Fruit fly (Drosophila melanogaster): ENCODE data around the gene Gr94a.
A peak's percentile ranks its signal among the peaks of the same experiment; 100 is the strongest.

Gr94a gene

DNA sequence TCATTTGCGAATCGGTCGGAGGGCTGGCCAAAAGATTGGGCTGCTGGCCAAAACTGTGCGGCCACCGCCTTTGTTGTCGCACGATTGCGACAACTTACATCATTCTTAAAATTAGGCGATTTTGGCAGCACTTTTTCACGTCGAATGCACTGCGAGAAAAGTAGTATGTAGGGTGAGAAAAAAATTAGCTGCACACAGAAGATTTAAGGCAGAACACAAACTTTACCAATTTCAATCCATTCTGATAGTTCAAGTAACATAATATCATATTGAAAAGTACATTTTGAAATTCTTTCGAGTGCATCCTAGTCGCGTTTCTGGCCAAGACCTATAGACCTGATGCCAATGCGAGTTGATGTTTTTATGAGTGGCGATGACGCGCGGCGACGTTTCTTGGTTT lies 23.0 kb upstream of the Gr94a start (continued):
- TF ChIP-seq CG12744 (GFP tag; optimal IDR thresholded peaks at IDR 0.05) = peak; percentile 49
- peak; percentile 53 for TF ChIP-seq CG10543 (GFP tag; optimal IDR thresholded peaks at IDR 0.05)
- no peak for TF ChIP-seq CG15601 (tag; optimal IDR thresholded peaks at IDR 0.05)
- TF ChIP-seq fru (optimal IDR thresholded peaks at IDR 0.05) = no peak
- no peak for TF ChIP-seq ro (GFP tag; IDR thresholded peaks at IDR 0.05)
- no peak for TF ChIP-seq twi (tag; optimal IDR thresholded peaks at IDR 0.05)
- no peak for TF ChIP-seq Sin3A (optimal IDR thresholded peaks at IDR 0.05)
- no peak for TF ChIP-seq CG4282 (GFP tag; optimal IDR thresholded peaks at IDR 0.05)
- peak; percentile 67 for TF ChIP-seq Taf1 (GFP tag; IDR thresholded peaks at IDR 0.05)
- TF ChIP-seq stwl (tag; optimal IDR thresholded peaks at IDR 0.05) = no peak
- TF ChIP-seq chinmo (GFP tag; IDR thresholded peaks at IDR 0.05; ENCODE audit: partially characterized antibody) = no peak
- TF ChIP-seq wek (GFP tag; optimal IDR thresholded peaks at IDR 0.05) = no peak
- peak; percentile 7 for TF ChIP-seq CG12219 (GFP tag; optimal IDR thresholded peaks at IDR 0.05)
- TF ChIP-seq Sox102F (GFP tag; optimal IDR thresholded peaks at IDR 0.05) = peak; percentile 27
- no peak for TF ChIP-seq knrl (GFP tag; IDR thresholded peaks at IDR 0.05; ENCODE audit: partially characterized antibody)
- TF ChIP-seq CG15011 (GFP tag; optimal IDR thresholded peaks at IDR 0.05) = no peak
- TF ChIP-seq cwo (GFP tag; optimal IDR thresholded peaks at IDR 0.05) = peak; percentile 44
- peak; percentile 70; the same call in 1 of the 2 replicates for TF ChIP-seq CG14014 (GFP tag; IDR thresholded peaks at IDR 0.05)
- peak; percentile 55 for TF ChIP-seq unpg (GFP tag; optimal IDR thresholded peaks at IDR 0.05)
- TF ChIP-seq CG10267 (tag; optimal IDR thresholded peaks at IDR 0.05) = no peak
- no peak for TF ChIP-seq CG10565 (GFP tag; optimal IDR thresholded peaks at IDR 0.05)
- TF ChIP-seq CG2120 (GFP tag; optimal IDR thresholded peaks at IDR 0.05) = peak; percentile 79
- TF ChIP-seq CG3995 (GFP tag; optimal IDR thresholded peaks at IDR 0.05) = no peak
- TF ChIP-seq gcm (GFP tag; optimal IDR thresholded peaks at IDR 0.05) = no peak
- TF ChIP-seq ttk (GFP tag; IDR thresholded peaks at IDR 0.05) = 0 out of 2 replicates have a peak, but pooled peaks have one; percentile 28
- TF ChIP-seq Bgb (GFP tag; IDR thresholded peaks at IDR 0.05; ENCODE audit: partially characterized antibody) = no peak
- TF ChIP-seq BEAF-32 (GFP tag; optimal IDR thresholded peaks at IDR 0.05) = no peak
- TF ChIP-seq CG11723 (GFP tag; optimal IDR thresholded peaks at IDR 0.05) = no peak
- TF ChIP-seq Sry-δ (GFP tag; optimal IDR thresholded peaks at IDR 0.05) = no peak
- TF ChIP-seq Dip2 (GFP tag; IDR thresholded peaks at IDR 0.05) = no peak
- peak; percentile 11 for TF ChIP-seq fd96Cb (tag; optimal IDR thresholded peaks at IDR 0.05)
- peak; percentile 14 for TF ChIP-seq CG1792 (GFP tag; optimal IDR thresholded peaks at IDR 0.05)
- TF ChIP-seq tx (GFP tag; optimal IDR thresholded peaks at IDR 0.05) = peak; percentile 19
- TF ChIP-seq vfl (GFP tag; optimal IDR thresholded peaks at IDR 0.05) = no peak
- peak; percentile 24 for TF ChIP-seq her (GFP tag; optimal IDR thresholded peaks at IDR 0.05)
- no peak for TF ChIP-seq Hand (GFP tag; optimal IDR thresholded peaks at IDR 0.05)
- no peak for TF ChIP-seq Optix (GFP tag; IDR thresholded peaks at IDR 0.05)
- TF ChIP-seq CG2116 (GFP tag; optimal IDR thresholded peaks at IDR 0.05) = no peak
- peak; percentile 38 for TF ChIP-seq CG9727 (GFP tag; optimal IDR thresholded peaks at IDR 0.05)
- TF ChIP-seq cad (GFP tag; optimal IDR thresholded peaks at IDR 0.05) = no peak
- no peak for TF ChIP-seq bigmax (GFP tag; optimal IDR thresholded peaks at IDR 0.05)
- TF ChIP-seq CG15514 (GFP tag; optimal IDR thresholded peaks at IDR 0.05) = peak; percentile 17
- 0 out of 3 replicates have a peak, but pooled peaks have one; percentile 12 for TF ChIP-seq ken (GFP tag; IDR thresholded peaks at IDR 0.05)
- TF ChIP-seq B-H2 (GFP tag; optimal IDR thresholded peaks at IDR 0.05) = no peak
- TF ChIP-seq Gug (GFP tag; IDR thresholded peaks at IDR 0.05) = peak; percentile 66; the same call in 1 of the 4 replicates
- no peak for TF ChIP-seq nom (GFP tag; optimal IDR thresholded peaks at IDR 0.05)
- no peak for TF ChIP-seq CG9437 (GFP tag; optimal IDR thresholded peaks at IDR 0.05)
- TF ChIP-seq org-1 (GFP tag; optimal IDR thresholded peaks at IDR 0.05) = no peak
- peak; percentile 1 for TF ChIP-seq CG17385 (GFP tag; optimal IDR thresholded peaks at IDR 0.05)
- TF ChIP-seq gce (GFP tag; IDR thresholded peaks at IDR 0.05) = no peak
- no peak; the same call in 1 of the 2 replicates for TF ChIP-seq ap (GFP tag; IDR thresholded peaks at IDR 0.05)

Data from whole organism, embryonic.